Fruit fly (Drosophila melanogaster): ENCODE results near the gene CG34175.
A peak's percentile ranks its signal among the peaks of the same experiment; 100 is the strongest.
"Not testable (repeated sequence)": the region's sequence is repeated elsewhere in the genome, so short reads cannot be mapped to it uniquely, and the experiment has no call there.

The CG34175 gene

DNA sequence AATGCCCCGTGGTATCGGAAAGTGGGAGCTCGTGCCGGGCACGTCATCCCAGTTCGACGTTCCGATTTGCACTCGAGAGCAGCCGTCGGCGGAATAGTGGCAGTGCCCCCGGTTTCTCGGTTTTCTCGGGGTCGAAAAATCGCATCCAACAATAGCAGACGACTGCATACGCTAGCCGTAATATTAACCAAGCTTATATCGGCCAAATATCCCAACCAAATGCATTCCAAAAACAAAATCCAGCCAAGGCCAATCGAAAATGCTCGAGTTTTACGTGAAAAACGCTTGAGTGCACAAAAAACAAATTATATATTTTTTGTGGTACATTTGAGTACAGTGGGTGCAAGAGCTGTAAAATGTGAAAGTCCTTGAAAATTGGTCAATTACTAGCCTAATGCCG, 26.5 kb upstream of the CG34175 start:
- TF ChIP-seq noc (tag; optimal IDR thresholded peaks at IDR 0.05): no peak

DNA sequence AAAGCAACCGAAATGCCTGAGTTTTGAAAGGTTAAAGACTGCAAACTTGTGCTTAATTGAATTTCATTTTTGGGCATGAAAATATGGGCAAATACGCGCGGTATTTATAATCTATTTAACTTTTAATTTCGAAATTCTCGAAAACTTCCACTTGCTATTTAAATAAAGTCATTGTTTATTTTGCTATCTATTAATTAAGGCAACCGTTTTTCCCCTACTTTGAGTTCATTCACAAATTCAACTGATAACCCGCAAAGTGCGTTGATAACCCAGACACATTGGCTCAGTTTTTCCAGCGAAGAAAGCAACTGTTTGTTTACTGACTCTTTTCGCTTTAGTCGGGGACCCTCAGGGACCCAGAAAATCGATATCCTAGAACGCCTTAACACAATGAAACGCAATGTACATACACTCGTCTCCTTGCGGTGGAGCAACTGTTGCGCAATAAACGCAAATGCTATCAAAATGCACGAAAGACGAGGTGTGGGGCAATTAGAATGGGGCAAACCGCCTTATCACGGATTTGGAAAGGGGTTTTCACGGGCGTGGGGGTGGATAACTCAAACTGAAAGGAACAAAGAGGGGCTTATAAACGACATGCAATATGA, 25.9 kb upstream of the CG34175 start:
- TF ChIP-seq noc (tag; optimal IDR thresholded peaks at IDR 0.05): no peak

DNA sequence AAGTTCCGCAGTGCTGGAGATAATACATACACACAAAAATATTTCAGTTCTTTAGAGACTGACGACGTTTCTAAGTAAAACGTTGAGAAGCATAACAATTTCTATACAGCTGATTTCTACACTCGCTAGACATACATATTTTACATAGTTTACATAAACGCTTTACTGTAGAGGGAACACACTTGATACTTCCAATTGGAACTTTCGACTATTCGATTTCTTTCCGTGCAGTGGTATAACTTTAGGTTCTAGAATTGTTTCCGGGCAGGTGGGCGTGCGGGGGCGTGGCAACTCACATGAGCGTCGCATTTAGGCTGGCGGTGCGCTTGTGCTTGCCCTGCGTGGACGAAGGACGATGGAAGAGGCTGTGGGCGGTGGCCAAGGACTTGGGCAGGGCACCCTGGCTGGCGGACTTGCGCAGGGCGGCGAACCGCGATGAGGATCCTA, 25.3 kb upstream of the CG34175 start:
- TF ChIP-seq noc (tag; optimal IDR thresholded peaks at IDR 0.05): no peak

DNA sequence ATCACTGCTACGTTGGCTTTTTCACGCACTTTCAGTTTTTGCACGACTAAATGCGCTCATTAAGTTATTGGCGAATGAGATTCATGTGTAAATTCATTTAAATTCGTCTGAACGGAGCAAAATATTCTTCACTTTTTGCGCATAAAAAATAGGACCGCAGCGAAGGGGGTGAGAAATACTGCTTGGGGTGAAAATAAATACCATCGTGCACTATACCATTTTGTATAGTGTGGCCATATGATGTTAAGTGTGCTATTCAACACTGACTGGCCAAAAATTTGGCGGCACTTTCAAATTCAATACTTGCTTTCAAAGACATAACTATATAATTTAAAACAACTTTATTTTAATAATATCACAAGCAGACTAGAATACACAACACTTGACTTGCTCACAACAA, 24.6 kb upstream of the CG34175 start, which contains the start of gene GramD1B:
GramD1B (minus strand) TSS at position 131 of the 400 bp plus-strand sequence.
- peak; percentile 12 for TF ChIP-seq noc (tag; optimal IDR thresholded peaks at IDR 0.05)

DNA sequence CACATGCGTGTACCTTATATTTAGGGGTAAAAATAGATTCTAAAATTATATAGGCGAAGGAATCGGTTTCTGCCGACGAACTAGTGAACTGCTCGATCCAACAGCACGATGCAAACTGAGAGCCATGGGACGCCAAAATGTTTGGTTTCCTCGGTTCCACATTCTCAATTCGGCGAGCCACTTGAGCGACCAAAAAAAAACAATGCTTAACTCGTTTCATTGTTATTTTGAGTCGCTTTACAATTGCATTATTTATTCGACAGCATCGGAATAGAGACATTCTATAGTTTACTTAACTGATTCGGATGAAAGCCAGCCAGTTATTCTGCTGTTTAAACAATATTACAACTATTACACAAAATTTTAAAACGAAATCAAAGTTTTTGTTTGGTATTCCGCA, 22.2 kb upstream of the CG34175 start, which contains the start of gene CG15412:
CG15412 (minus strand) TSS at position 101 of the 400 bp plus-strand sequence.
- no peak for TF ChIP-seq noc (tag; optimal IDR thresholded peaks at IDR 0.05)

DNA sequence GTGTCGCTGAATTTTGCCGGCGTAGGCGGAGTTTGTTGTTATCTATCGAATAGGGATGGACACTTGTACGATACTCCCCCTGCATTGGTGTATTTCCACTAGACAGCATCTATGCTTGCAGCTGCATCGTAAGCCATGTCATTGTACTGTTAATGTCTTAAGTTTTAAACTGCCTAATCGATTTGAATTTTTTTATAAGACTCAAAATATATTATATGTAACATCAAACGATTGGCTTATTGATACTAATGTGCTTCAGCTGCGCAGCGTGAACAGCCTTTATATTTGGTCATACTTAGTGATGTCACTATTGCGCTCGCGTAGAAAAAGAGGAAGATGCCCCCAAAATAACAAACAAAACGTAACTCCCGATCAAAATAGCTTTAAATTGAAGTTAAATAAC, 21.1 kb upstream of the CG34175 start, which contains the start of the genes CG9662 and Ptpa:
CG9662 (minus strand) TSS at position 54 of the 403 bp plus-strand sequence.
Ptpa (plus strand) TSS at position 319 of the 403 bp plus-strand sequence.
- TF ChIP-seq noc (tag; optimal IDR thresholded peaks at IDR 0.05): no peak

DNA sequence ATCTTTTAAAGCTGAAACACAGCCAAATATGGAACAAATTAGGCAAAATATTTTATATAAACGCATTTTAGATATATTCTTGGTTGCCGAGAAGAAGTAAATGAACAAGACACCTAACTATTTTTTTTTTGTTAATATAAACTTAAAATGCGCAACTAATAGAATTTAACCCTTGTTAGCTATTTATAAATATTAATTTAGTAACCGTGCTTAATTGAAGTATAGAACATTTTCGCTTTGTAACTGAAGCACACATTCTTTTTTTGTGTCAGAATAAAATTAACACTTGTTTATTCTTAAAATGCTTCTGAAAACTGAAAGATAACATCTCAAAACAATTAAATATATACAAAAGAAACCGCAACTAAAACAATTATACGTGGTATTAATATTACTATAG, 10.2 kb upstream of the CG34175 start, which contains the start of gene Sfp23F:
Sfp23F (minus strand) TSS at position 101 of the 400 bp plus-strand sequence.
- TF ChIP-seq noc (tag; optimal IDR thresholded peaks at IDR 0.05): no peak

DNA sequence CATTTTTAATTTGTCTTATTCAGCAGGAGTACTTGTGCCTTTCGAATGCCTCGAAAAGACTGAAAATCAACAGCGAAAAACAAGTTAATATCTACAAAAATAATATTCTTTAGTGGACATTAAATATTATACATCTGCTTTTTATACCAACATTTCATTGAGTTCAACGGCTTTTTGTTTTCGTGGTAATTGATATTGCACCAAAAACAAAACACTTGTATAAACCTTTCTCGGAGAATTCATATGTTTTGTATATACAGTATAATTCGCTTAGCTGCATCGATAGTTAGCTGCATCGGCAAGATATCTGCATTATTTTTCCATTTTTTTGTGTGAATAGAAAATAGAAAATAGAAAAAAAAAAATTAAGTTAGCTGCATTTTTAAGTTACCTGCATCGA, 9.4 kb upstream of the CG34175 start, which contains the start of gene CG42460:
CG42460 (minus strand) TSS at position 101 of the 400 bp plus-strand sequence.
- TF ChIP-seq noc (tag; optimal IDR thresholded peaks at IDR 0.05): not testable (repeated sequence)

DNA sequence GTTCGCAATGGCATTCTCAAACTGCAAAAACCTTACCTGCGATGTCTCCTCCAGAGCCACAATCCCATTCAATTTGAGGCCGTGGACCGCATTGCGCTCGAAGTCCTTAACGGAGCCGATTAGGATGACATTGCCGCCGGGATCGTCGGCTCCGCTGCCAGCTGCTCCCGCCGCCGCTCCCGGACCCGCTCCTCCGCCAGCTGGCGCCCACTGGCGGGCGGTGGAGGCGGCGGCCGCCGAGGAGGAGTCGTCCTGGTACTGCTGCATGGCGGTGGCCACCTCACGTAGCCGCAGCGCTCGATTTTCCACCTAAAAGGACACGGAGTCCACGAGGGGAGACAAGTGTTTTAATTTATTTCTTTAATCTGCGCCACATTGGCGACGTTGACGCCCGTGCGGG, 9.9 kb downstream of the CG34175 start:
- no peak for TF ChIP-seq noc (tag; optimal IDR thresholded peaks at IDR 0.05)

DNA sequence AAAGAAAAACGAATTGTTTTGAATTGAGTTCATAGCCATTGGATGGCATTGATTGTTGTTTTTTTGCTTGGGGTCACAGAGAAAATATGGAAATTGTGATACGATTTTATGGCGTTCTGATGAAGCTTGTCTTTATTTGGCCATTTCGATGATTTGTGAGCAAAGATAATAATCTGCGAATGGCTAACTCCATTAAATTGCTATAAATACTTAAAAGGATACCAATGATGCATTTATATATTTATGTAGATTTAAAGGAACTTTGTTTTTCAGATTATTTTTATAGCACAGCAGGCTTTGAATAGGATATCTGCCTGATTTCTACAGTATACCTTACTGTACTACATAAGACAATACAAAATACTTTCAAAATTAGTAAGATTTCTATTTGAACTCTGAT, 12.4 kb downstream of the CG34175 start, which contains the start of gene CG8840:
CG8840 (plus strand) TSS at position 301 of the 400 bp plus-strand sequence.
- no peak for TF ChIP-seq noc (tag; optimal IDR thresholded peaks at IDR 0.05)

DNA sequence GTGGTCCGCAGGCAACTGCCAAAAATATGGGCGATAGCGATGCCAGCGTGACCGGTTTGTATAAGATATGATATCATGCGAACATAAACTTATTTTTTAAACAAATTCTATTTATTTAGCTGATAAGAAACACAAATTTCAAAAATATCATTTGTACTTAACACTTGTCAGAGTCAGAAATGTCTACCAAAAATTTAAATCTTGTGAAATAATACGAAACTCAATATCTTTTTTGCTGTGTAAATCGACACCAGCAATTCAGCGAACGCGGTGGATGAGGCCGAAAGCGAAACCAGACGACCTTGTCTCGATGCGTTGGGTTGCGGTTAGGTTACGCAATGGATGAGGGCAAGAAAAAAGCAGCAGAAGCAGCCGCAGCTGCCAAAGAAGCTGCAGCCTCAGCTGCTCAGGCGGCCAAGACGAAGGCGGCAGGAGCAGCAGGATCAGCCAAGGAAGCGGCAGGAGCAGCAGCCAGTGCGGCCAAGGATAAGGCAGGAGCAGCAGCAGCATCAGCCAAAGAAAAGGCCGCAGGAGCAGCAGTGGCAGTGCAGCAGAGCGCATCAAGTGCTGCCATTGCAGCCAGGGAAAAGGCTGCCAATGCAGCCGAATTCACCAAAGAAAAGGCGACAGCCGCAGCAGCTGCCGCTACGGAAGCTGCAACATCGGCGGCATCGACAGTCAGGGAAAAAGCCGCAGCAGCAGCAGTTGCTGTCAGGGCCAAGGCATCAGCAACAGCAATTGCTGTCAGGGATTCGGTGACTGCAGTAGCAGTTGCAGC, 18.9 kb downstream of the CG34175 start, which contains the start of gene CG31952:
CG31952 (plus strand) TSS at position 167 of the 778 bp plus-strand sequence.
- TF ChIP-seq noc (tag; optimal IDR thresholded peaks at IDR 0.05): peak; percentile 2

DNA sequence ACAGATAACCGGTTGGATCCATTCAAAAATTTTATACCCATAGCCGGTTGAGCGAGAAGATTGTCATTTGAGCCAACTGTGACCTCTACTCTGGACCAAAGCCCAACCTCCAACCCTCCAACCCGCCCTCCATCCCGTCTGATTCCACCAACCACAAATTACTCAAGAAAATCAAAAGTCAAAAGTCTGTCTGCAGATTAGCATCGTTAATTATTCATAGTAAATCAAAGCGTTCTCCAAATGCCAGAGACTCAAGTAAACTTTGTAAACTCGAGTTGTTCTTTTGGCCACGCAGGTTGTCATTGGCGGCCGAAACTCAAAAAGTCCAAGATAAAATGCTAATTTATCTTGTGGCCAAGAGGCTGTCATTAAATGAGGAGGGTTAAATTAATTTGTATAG, 19.8 kb downstream of the CG34175 start:
- no peak for TF ChIP-seq noc (tag; optimal IDR thresholded peaks at IDR 0.05)

DNA sequence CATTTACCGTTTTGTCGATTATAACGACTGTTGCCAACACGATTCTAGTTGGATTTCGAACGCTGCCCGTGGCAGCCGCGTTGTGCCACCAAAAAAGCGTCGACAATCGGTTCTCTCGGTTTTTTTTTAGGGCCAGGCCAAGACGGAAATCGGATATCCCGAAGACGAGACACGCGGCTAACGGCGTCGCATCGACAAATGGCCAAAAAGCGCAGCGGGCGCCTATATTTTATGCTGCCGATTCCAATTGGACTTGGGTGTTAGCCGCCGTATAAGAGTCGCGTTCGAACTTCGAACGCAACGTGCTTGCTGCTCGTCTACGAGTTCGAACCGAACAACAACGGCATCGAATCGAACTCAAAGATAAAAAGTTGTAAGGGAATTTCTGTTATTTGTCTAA, 24.9 kb downstream of the CG34175 start:
- TF ChIP-seq noc (tag; optimal IDR thresholded peaks at IDR 0.05): no peak

DNA sequence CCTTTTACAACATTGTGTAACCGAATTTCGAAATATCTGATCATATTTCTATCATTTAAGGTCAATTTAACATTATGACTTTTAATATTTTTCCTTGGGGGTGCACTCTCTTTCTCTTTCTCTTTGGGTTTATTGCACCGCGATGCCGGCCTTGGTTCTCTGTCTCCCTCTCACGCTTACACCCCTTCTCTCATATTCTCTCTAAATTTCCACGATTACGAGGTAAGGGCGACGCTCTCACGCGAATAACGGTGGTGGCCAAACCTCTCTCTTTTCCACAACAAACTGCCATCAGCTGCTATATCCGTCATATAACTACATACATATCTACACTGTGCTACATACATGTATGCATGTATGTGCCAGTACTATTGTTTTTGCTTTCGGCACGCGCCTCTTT, 28.1 kb downstream of the CG34175 start:
- no peak for TF ChIP-seq noc (tag; optimal IDR thresholded peaks at IDR 0.05)

DNA sequence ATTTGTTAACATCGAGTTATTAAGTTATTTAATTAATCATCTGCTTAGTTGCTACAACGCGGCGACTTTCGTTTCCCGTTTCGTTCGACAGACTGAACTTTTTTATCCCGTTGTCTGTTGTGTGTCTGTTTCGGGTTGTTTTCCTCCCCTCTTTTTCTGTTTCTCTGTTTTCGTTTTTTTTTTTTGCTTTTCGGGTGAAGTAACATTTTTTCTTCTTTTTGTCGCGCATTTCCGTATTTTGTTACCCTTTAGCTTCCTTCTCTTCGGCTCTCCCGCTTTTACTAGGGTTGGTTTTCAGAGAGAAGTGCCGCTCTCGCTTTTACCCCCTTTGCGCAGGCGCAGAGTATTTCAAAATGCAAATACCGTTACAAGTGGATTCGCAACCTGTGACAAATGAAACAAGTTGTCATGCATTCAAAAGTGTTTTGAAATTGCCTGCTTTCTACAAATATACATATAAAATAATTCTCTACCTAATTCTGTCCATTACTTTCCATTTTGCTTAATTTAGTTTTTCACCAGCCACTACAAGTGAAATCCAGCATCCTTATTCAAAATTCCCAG, 28.9 kb downstream of the CG34175 start, which contains the start of gene Pgant2:
Pgant2 (minus strand) TSS at position 51 of the 564 bp plus-strand sequence.
- no peak for TF ChIP-seq noc (tag; optimal IDR thresholded peaks at IDR 0.05)
